Worm (Caenorhabditis elegans): ENCODE measurements around the gene B0563.10.
A peak's percentile ranks its signal among the peaks of the same experiment; 100 is the strongest.

B0563.10 gene

DNA sequence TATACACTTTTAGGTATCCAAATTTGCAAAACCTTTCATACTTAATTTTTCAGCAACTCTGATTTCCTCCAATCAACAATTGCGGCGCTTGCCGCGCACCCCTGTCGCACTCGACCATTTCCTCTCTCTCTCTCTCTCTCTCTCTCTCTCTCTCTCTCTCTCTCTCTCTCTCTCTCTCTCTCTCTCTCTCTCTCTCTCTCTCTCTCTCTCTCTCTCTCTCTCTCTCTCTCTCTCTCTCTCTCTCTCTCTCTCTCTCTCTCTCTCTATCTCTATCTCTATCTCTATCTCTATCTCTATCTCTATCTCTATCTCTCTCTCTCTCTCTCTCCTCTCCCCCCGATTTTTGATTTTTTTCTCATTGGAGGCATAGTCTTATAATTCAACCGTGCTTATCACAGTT lies 48.3 kb downstream of the B0563.10 start:
- TF ChIP-seq egrh-3 (GFP tag; IDR thresholded peaks at IDR 0.05) (peak; percentile 62), hmg-1.2 (GFP tag; IDR thresholded peaks at IDR 0.05) (peak; percentile 11; the same call in 1 of the 2 replicates), ztf-26 (tag; optimal IDR thresholded peaks at IDR 0.05) (peak; percentile 8)

DNA sequence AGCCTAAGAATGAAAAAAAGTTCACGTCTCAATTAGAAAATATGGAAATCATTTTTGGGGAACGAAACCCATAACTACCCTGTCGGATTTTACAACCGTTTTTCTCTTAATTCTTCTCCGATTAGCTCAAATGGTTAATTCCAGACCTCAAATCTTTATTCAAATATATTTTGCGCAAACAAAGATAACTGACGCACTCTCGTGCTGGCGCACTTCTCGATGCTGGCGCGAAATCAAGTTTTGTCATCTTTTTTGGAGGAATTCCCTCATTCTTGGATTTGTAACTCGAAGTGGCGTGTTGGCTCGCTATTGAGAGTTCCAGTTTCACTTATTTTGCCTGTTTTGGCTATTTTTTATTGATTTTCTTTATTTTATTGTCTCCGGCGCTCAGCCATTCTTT lies 49.5 kb downstream of the B0563.10 start:
- TF ChIP-seq efl-1 (GFP tag; optimal IDR thresholded peaks at IDR 0.05) (peak; percentile 45), egl-44 (GFP tag; IDR thresholded peaks at IDR 0.05) (no peak), madf-8 (GFP tag; conservative IDR thresholded peaks at IDR 0.05) (peak; percentile 28; the same call in 1 of the 2 replicates), madf-6 (GFP tag; IDR thresholded peaks at IDR 0.05) (peak; percentile 66; the same call in 1 of the 2 replicates), ztf-18 (tag; optimal IDR thresholded peaks at IDR 0.05) (peak; percentile 85)
